Worm (Caenorhabditis elegans): ENCODE measurements around the gene C07C7.3.

DNA sequence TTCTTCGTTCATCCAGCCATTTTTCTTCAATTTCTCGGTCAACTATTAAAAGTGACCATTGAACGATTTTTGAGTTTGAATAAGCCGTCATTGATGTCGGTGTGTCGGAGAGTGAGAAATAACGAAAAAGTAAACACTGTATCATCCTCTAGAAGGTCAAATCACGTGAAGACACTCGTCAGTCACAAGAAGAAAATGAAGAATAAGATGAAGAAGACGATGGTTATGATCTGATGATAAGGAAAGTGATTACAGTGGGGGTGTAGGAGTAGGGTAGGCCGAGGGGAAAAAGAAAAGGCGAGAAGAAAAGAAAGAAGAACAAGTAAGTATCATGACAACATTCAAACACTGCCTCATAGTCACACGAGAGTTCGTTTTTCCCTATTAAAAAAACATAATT lies 32.3 kb downstream of the C07C7.3 start:
- TF ChIP-seq nhr-11 (tag; optimal IDR thresholded peaks at IDR 0.05) (no peak), pqm-1 (tag; optimal IDR thresholded peaks at IDR 0.05) (no peak), tbx-2 (tag; optimal IDR thresholded peaks at IDR 0.05) (no peak), syd-9 (tag; optimal IDR thresholded peaks at IDR 0.05) (no peak), ceh-31 (tag; optimal IDR thresholded peaks at IDR 0.05) (no peak), sdc-2 (tag; optimal IDR thresholded peaks at IDR 0.05) (no peak), fax-1 (tag; optimal IDR thresholded peaks at IDR 0.05) (no peak), pax-1 (tag; optimal IDR thresholded peaks at IDR 0.05) (no peak)
